Worm (Caenorhabditis elegans): ENCODE results near the gene mfsd-8.

ce11 chrIII:3253043-3253442, 29.1 kb upstream of the mfsd-8 start, which contains the start of gene Y53G8AL.3:
- TF ChIP-seq him-1 (tag; optimal IDR thresholded peaks at IDR 0.05) (no peak), W03F9.2 (tag; optimal IDR thresholded peaks at IDR 0.05) (no peak)

Data from whole organism, L4/young adult.